Worm (Caenorhabditis elegans): ENCODE data around the gene K09C4.10.

DNA sequence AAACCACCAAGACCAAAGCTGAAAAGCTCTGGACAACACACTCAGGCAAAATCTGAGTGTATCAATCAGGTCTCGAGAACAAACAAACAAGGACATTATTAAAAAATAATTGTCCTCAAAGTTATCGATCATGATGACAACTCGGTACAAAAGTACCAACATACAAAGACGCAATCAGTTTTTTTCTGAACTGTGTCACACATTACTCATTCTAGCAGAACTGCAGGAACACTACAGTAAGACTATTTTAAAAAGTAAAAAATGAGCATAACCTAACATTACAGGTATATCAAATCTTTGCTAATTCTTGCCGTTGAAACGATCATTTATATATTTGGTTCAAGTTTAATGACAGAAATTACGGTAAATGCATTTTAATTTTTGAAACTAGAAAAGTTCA lies 16.2 kb upstream of the K09C4.10 start, which contains the start of gene K09C4.2:
- TF ChIP-seq nhr-42 (GFP tag; IDR thresholded peaks at IDR 0.05) = no peak
- TF ChIP-seq saeg-2 (GFP tag; IDR thresholded peaks at IDR 0.05) = no peak
- TF ChIP-seq nhr-6 (tag; optimal IDR thresholded peaks at IDR 0.05) = no peak
- TF ChIP-seq R02D3.7 (tag; optimal IDR thresholded peaks at IDR 0.05) = no peak
- no peak for TF ChIP-seq nhr-237 (tag; optimal IDR thresholded peaks at IDR 0.05)
- no peak for TF ChIP-seq pha-4 (GFP tag; IDR thresholded peaks at IDR 0.05)
- no peak for TF ChIP-seq pha-4 (tag; optimal IDR thresholded peaks at IDR 0.05)
- no peak for TF ChIP-seq ama-1 (optimal IDR thresholded peaks at IDR 0.05)
- TF ChIP-seq nhr-77 (tag; optimal IDR thresholded peaks at IDR 0.05) = no peak
- TF ChIP-seq dve-1 (tag; optimal IDR thresholded peaks at IDR 0.05; ENCODE audit: insufficient read depth) = no peak
- TF ChIP-seq lin-38 (GFP tag; IDR thresholded peaks at IDR 0.05) = no peak

Measured in whole organism, L4 larva.